Fruit fly (Drosophila melanogaster) whole organism, embryonic: ENCODE measurements around the gene Spn28Dc.

Experiments used
- Antp ChIP-seq: fragments of 200-800 bp; sonication (Bioruptor generic); optimal IDR thresholded peaks from 3 replicates; lab custom pipeline; 2016; ENCODE audit warnings: missing biosample characterization, missing genetic modification characterization
- Bgb ChIP-seq: fragments of 200-800 bp; sonication (Bioruptor generic); IDR thresholded peaks from 2 replicates; pipeline ENCODE4 v1.3.6; 2022; ENCODE audit warnings: missing biosample characterization, missing genetic modification characterization; ENCODE audit not compliant: partially characterized antibody
- Bteb2 ChIP-seq: fragments of 200-800 bp; sonication (Bioruptor generic); optimal IDR thresholded peaks from 2 replicates; lab custom pipeline; 2016; ENCODE audit warnings: missing biosample characterization, missing genetic modification characterization
- CG11696 ChIP-seq: fragments of 200-800 bp; sonication (Bioruptor generic); IDR thresholded peaks from 2 replicates; pipeline ENCODE4 v1.3.6; 2022; ENCODE audit warnings: missing biosample characterization, missing genetic modification characterization
- CG11723 ChIP-seq: fragments of 200-800 bp; sonication (Bioruptor generic); optimal IDR thresholded peaks from 2 replicates; lab custom pipeline; 2017; ENCODE audit warnings: missing biosample characterization, mild to moderate bottlenecking, missing genetic modification characterization
- CG12071 ChIP-seq: fragments of 200-800 bp; sonication (Bioruptor generic); optimal IDR thresholded peaks from 3 replicates; lab custom pipeline; 2018; ENCODE audit warnings: missing biosample characterization, mild to moderate bottlenecking, missing genetic modification characterization
- CG12299 ChIP-seq: fragments of 200-800 bp; sonication (Bioruptor generic); optimal IDR thresholded peaks from 2 replicates; lab custom pipeline; 2018; ENCODE audit warnings: missing biosample characterization, mild to moderate bottlenecking, missing genetic modification characterization
- CG15696 ChIP-seq: fragments of 200-800 bp; sonication (Bioruptor generic); optimal IDR thresholded peaks from 2 replicates; lab custom pipeline; 2019; ENCODE audit warnings: missing biosample characterization, mild to moderate bottlenecking, missing genetic modification characterization, moderate library complexity
- CG1603 ChIP-seq: fragments of 200-800 bp; sonication (Bioruptor generic); optimal IDR thresholded peaks from 2 replicates; lab custom pipeline; 2019; ENCODE audit warnings: missing biosample characterization, mild to moderate bottlenecking, missing genetic modification characterization, moderate library complexity
- CG16813 ChIP-seq: fragments of 200-800 bp; sonication (Bioruptor generic); IDR thresholded peaks from 3 replicates; pipeline ENCODE4 v1.3.6; 2022; ENCODE audit warnings: missing biosample characterization, missing genetic modification characterization; ENCODE audit not compliant: partially characterized antibody
- CG32772 ChIP-seq: fragments of 200-800 bp; sonication (Bioruptor generic); IDR thresholded peaks from 2 replicates; pipeline ENCODE4 v1.3.6; 2022; ENCODE audit warnings: missing biosample characterization, missing genetic modification characterization
- CG33213 ChIP-seq: fragments of 200-800 bp; sonication (Bioruptor generic); optimal IDR thresholded peaks from 3 replicates; lab custom pipeline; 2016; ENCODE audit warnings: missing biosample characterization, missing genetic modification characterization
- CG43689 ChIP-seq: fragments of 200-800 bp; sonication (Bioruptor generic); IDR thresholded peaks from 2 replicates; pipeline ENCODE4 v1.3.6; 2022; ENCODE audit warnings: missing biosample characterization, missing genetic modification characterization
- CG4424 ChIP-seq: fragments of 200-800 bp; sonication (Bioruptor generic); optimal IDR thresholded peaks from 3 replicates; lab custom pipeline; 2016; ENCODE audit warnings: missing biosample characterization, missing genetic modification characterization
- CG6175 ChIP-seq: fragments of 200-800 bp; sonication (Bioruptor generic); IDR thresholded peaks from 3 replicates; pipeline ENCODE4 v1.3.6; 2022; ENCODE audit warnings: missing biosample characterization, missing genetic modification characterization
- CG9609 ChIP-seq: fragments of 200-800 bp; sonication (Bioruptor generic); optimal IDR thresholded peaks from 3 replicates; lab custom pipeline; 2016; ENCODE audit warnings: missing biosample characterization, missing genetic modification characterization
- CTCF ChIP-seq: fragments of 200-800 bp; sonication (Bioruptor generic); optimal IDR thresholded peaks from 2 replicates; lab custom pipeline; 2017; ENCODE audit warnings: missing biosample characterization, mild to moderate bottlenecking, missing genetic modification characterization, moderate library complexity
- Deaf1 ChIP-seq: fragments of 200-800 bp; optimal IDR thresholded peaks from 3 replicates; lab custom pipeline; 2019; ENCODE audit warnings: missing biosample characterization, mild to moderate bottlenecking, missing genetic modification characterization, moderate library complexity
- ERR ChIP-seq: fragments of 200-800 bp; sonication (Bioruptor generic); optimal IDR thresholded peaks from 2 replicates; lab custom pipeline; 2016; ENCODE audit warnings: missing biosample characterization, missing genetic modification characterization
- Gug ChIP-seq: fragments of 200-800 bp; sonication (Bioruptor generic); IDR thresholded peaks from 4 replicates; pipeline ENCODE4 v1.3.6; 2022; ENCODE audit warnings: missing biosample characterization, missing genetic modification characterization
- Hmr ChIP-seq: fragments of 200-800 bp; sonication (Bioruptor generic); optimal IDR thresholded peaks from 3 replicates; lab custom pipeline; 2017; ENCODE audit warnings: mild to moderate bottlenecking, missing biosample characterization, missing genetic modification reagents, missing genetic modification characterization
- Hr3 ChIP-seq: fragments of 200-800 bp; sonication (Bioruptor generic); optimal IDR thresholded peaks from 3 replicates; lab custom pipeline; 2016; ENCODE audit warnings: missing biosample characterization, missing genetic modification characterization
- Lpt ChIP-seq: fragments of >200 bp; optimal IDR thresholded peaks from 2 replicates; lab custom pipeline; 2018; ENCODE audit warnings: missing biosample characterization, missing genetic modification characterization
- NfI ChIP-seq: fragments of 200-800 bp; sonication (Bioruptor generic); optimal IDR thresholded peaks from 3 replicates; lab custom pipeline; 2018; ENCODE audit warnings: missing biosample characterization, mild to moderate bottlenecking, missing genetic modification characterization, moderate library complexity
- Oli ChIP-seq: fragments of 200-800 bp; sonication (Bioruptor generic); optimal IDR thresholded peaks from 2 replicates; lab custom pipeline; 2018; ENCODE audit warnings: missing biosample characterization, mild to moderate bottlenecking, missing genetic modification characterization, moderate library complexity
- Trl ChIP-seq, 3 experiments: fragments of >200 bp in 2 of 3; fragments of 200-800 bp in 1 of 3; sonication (Bioruptor generic) in 1 of 3; optimal IDR thresholded peaks; 2 replicates in 1 of 3; 3 replicates in 2 of 3; lab custom pipeline; 2016 to 2017; ENCODE audit warnings: missing biosample characterization in 1 of 3, missing genetic modification characterization in 1 of 3
- abd-A ChIP-seq: fragments of 200-800 bp; sonication (Bioruptor generic); optimal IDR thresholded peaks from 3 replicates; lab custom pipeline; 2019; ENCODE audit warnings: missing biosample characterization, mild to moderate bottlenecking, missing genetic modification characterization, moderate library complexity
- bcd ChIP-seq: fragments of 200-800 bp; sonication (Bioruptor generic); optimal IDR thresholded peaks from 2 replicates; lab custom pipeline; 2017; ENCODE audit warnings: missing biosample characterization, mild to moderate bottlenecking, missing genetic modification characterization
- crc ChIP-seq: fragments of 200-800 bp; sonication (Bioruptor generic); optimal IDR thresholded peaks from 2 replicates; lab custom pipeline; 2016; ENCODE audit warnings: missing biosample characterization, missing genetic modification characterization
- dimm ChIP-seq: fragments of 200-800 bp; sonication (Bioruptor generic); IDR thresholded peaks from 2 replicates; pipeline ENCODE4 v1.3.6; 2022; ENCODE audit warnings: missing biosample characterization, missing genetic modification characterization
- fd64A ChIP-seq: fragments of 200-800 bp; sonication (Bioruptor generic); optimal IDR thresholded peaks from 3 replicates; lab custom pipeline; 2018; ENCODE audit warnings: missing biosample characterization, mild to moderate bottlenecking, missing genetic modification characterization
- h ChIP-seq: fragments of >200 bp; optimal IDR thresholded peaks from 2 replicates; lab custom pipeline; 2017
- jumu ChIP-seq: fragments of 200-800 bp; sonication (Bioruptor generic); optimal IDR thresholded peaks from 3 replicates; lab custom pipeline; 2016; ENCODE audit warnings: missing biosample characterization, missing genetic modification characterization
- kah ChIP-seq: fragments of 200-800 bp; sonication (Bioruptor generic); optimal IDR thresholded peaks from 2 replicates; lab custom pipeline; 2018; ENCODE audit warnings: missing biosample characterization, mild to moderate bottlenecking, missing genetic modification characterization
- lilli ChIP-seq: fragments of 200-800 bp; sonication (Bioruptor generic); optimal IDR thresholded peaks from 3 replicates; lab custom pipeline; 2016; ENCODE audit warnings: missing biosample characterization, missing genetic modification characterization
- luna ChIP-seq: fragments of 200-800 bp; sonication (Bioruptor generic); optimal IDR thresholded peaks from 2 replicates; lab custom pipeline; 2016; ENCODE audit warnings: missing biosample characterization, missing genetic modification characterization
- nerfin-2 ChIP-seq: fragments of 200-800 bp; sonication (Bioruptor generic); IDR thresholded peaks from 2 replicates; pipeline ENCODE4 v1.3.6; 2022; ENCODE audit warnings: missing biosample characterization, missing genetic modification characterization; ENCODE audit not compliant: partially characterized antibody
- nmo ChIP-seq: fragments of 200-800 bp; sonication (Bioruptor generic); optimal IDR thresholded peaks from 2 replicates; lab custom pipeline; 2018; ENCODE audit warnings: missing biosample characterization, mild to moderate bottlenecking, missing genetic modification characterization, moderate library complexity
- onecut ChIP-seq: fragments of 200-800 bp; sonication (Bioruptor generic); IDR thresholded peaks from 2 replicates; pipeline ENCODE4 v1.3.6; 2022; ENCODE audit warnings: missing biosample characterization, missing genetic modification characterization
- org-1 ChIP-seq: fragments of 200-800 bp; sonication (Bioruptor generic); optimal IDR thresholded peaks from 2 replicates; lab custom pipeline; 2017; ENCODE audit warnings: missing biosample characterization, missing genetic modification characterization
- row ChIP-seq: fragments of 200-800 bp; sonication (Bioruptor generic); IDR thresholded peaks from 3 replicates; pipeline ENCODE4 v1.3.6; 2022; ENCODE audit warnings: missing biosample characterization, missing genetic modification characterization
- sqz ChIP-seq: fragments of 200-800 bp; sonication (Bioruptor generic); optimal IDR thresholded peaks from 3 replicates; lab custom pipeline; 2018; ENCODE audit warnings: missing biosample characterization, mild to moderate bottlenecking, missing genetic modification characterization
- tap ChIP-seq: fragments of 200-800 bp; optimal IDR thresholded peaks from 3 replicates; lab custom pipeline; 2019; ENCODE audit warnings: missing biosample characterization, mild to moderate bottlenecking, missing genetic modification characterization, moderate library complexity
- tgo ChIP-seq: fragments of 200-800 bp; sonication (Bioruptor generic); IDR thresholded peaks from 3 replicates; pipeline ENCODE4 v1.3.6; 2022; ENCODE audit warnings: missing biosample characterization, missing genetic modification characterization
- tna ChIP-seq: fragments of 200-800 bp; sonication (Bioruptor generic); IDR thresholded peaks from 2 replicates; pipeline ENCODE4 v1.3.6; 2022; ENCODE audit warnings: missing biosample characterization, missing genetic modification characterization; ENCODE audit not compliant: partially characterized antibody
- trem ChIP-seq: fragments of 200-800 bp; optimal IDR thresholded peaks from 3 replicates; lab custom pipeline; 2019; ENCODE audit warnings: missing biosample characterization, mild to moderate bottlenecking, missing genetic modification characterization, moderate library complexity
- vvl ChIP-seq: fragments of 200-800 bp; sonication (Bioruptor generic); IDR thresholded peaks from 2 replicates; pipeline ENCODE4 v1.3.6; 2022; ENCODE audit warnings: missing biosample characterization, missing genetic modification characterization
- zen2 ChIP-seq: fragments of 200-800 bp; sonication (Bioruptor generic); IDR thresholded peaks from 3 replicates; pipeline ENCODE4 v1.3.6; 2022; ENCODE audit warnings: missing biosample characterization, missing genetic modification characterization; ENCODE audit not compliant: partially characterized antibody
- zfh1 ChIP-seq: fragments of 200-800 bp; sonication (Bioruptor generic); IDR thresholded peaks from 3 replicates; pipeline ENCODE4 v1.3.6; 2022; ENCODE audit warnings: missing biosample characterization, missing genetic modification characterization

Gene Spn28Dc

dm6 chr2L:7993984-7994854, 12.8 kb downstream of the Spn28Dc start, which contains the start of gene pes (continued):
- no peak for TF ChIP-seq nerfin-2
- peak; percentile 85 for TF ChIP-seq onecut (GFP tag; lab: Robert Waterston, UW)
- TF ChIP-seq CG6175 = peak; percentile 91
- TF ChIP-seq zen2 = no peak
- peak; percentile 94 for TF ChIP-seq abd-A (tag; lab: Kevin White, UChicago)
- TF ChIP-seq CTCF (GFP tag; lab: Kevin White, UChicago) = peak; percentile 53
- no peak; the same call in 2 of the 3 replicates for TF ChIP-seq zfh1 (GFP tag; lab: Robert Waterston, UW)
- peak; percentile 95 for TF ChIP-seq lilli (GFP tag; lab: Kevin White, UChicago)
- TF ChIP-seq dimm (GFP tag; lab: Robert Waterston, UW) = peak; percentile 71; the same call in 1 of the 2 replicates
- peak; percentile 96 for TF ChIP-seq CG4424 (GFP tag; lab: Kevin White, UChicago)
- peak; percentile 92 for TF ChIP-seq CG15696 (tag; lab: Kevin White, UChicago)
- TF ChIP-seq crc (GFP tag; lab: Kevin White, UChicago) = peak; percentile 84
- TF ChIP-seq CG12071 (GFP tag; lab: Kevin White, UChicago) = peak; percentile 72
- TF ChIP-seq kah (GFP tag; lab: Kevin White, UChicago) = peak; percentile 86
- peak; percentile 46 for TF ChIP-seq CG1603 (tag; lab: Kevin White, UChicago)
- peak; percentile 92 for TF ChIP-seq CG32772
- no peak; the same call in 2 of the 3 replicates for TF ChIP-seq tgo (GFP tag; lab: Robert Waterston, UW)
- TF ChIP-seq Gug (GFP tag; lab: Robert Waterston, UW) = peak; percentile 95
- TF ChIP-seq Hr3 (GFP tag; lab: Kevin White, UChicago) = peak; percentile 40
- peak; percentile 81 for TF ChIP-seq CG11696 (GFP tag; lab: Robert Waterston, UW)
- no peak for TF ChIP-seq CG43689 (GFP tag; lab: Robert Waterston, UW)
- no peak for TF ChIP-seq h (lab: Kevin White, UChicago)
- peak; percentile 95 for TF ChIP-seq bcd (GFP tag; lab: Kevin White, UChicago)
- TF ChIP-seq Lpt = no peak
- TF ChIP-seq Oli = peak; percentile 84
- peak; percentile 51 for TF ChIP-seq fd64A (GFP tag; lab: Kevin White, UChicago)
- TF ChIP-seq vvl (GFP tag; lab: Robert Waterston, UW) = peak; percentile 66
- TF ChIP-seq CG33213 (GFP tag; lab: Kevin White, UChicago) = peak; percentile 59
- TF ChIP-seq Bgb (GFP tag; lab: Robert Waterston, UW) = peak; percentile 63; the same call in 1 of the 2 replicates
- TF ChIP-seq Hmr (GFP tag; lab: Kevin White, UChicago) = peak; percentile 16
- TF ChIP-seq Bteb2 (GFP tag; lab: Kevin White, UChicago) = peak; percentile 79
- TF ChIP-seq NfI = peak; percentile 91
- TF ChIP-seq row = peak; percentile 91
- TF ChIP-seq CG11723 (GFP tag; lab: Kevin White, UChicago) = no peak
- no peak for TF ChIP-seq CG16813 (GFP tag; lab: Robert Waterston, UW)
- TF ChIP-seq nmo (GFP tag; lab: Kevin White, UChicago) = peak; percentile 96
- TF ChIP-seq sqz (GFP tag; lab: Kevin White, UChicago) = peak; percentile 90
- TF ChIP-seq jumu (GFP tag; lab: Kevin White, UChicago) = peak; percentile 89
- TF ChIP-seq trem = peak; percentile 72
- TF ChIP-seq luna = no peak
- TF ChIP-seq org-1 (GFP tag; lab: Kevin White, UChicago) = peak; percentile 86
- peak; percentile 58 for TF ChIP-seq Deaf1 (tag; lab: Kevin White, UChicago)
- peak; percentile 81 for TF ChIP-seq Antp
- peak; percentile 64 for TF ChIP-seq ERR (GFP tag; lab: Kevin White, UChicago)
- peak; percentile 78 to 93 for TF ChIP-seq Trl (optimal IDR thresholded peaks at IDR 0.05; lab: Kevin White, UChicago)
- peak; percentile 92 for TF ChIP-seq Trl (GFP tag; optimal IDR thresholded peaks at IDR 0.05; lab: Kevin White, UChicago)
- TF ChIP-seq tap (tag; lab: Kevin White, UChicago) = peak; percentile 57
- TF ChIP-seq CG9609 (GFP tag; lab: Kevin White, UChicago) = no peak
- peak; percentile 81 for TF ChIP-seq CG12299
- TF ChIP-seq tna (GFP tag; lab: Robert Waterston, UW) = peak; percentile 51; the same call in 1 of the 2 replicates
